Fruit fly (Drosophila melanogaster) whole organism, embryonic: Measurements from ENCODE around the gene Iyd.

Experiments used
- Ada2b ChIP-seq: fragments of 200-800 bp; sonication (Bioruptor generic); IDR thresholded peaks from 2 replicates; pipeline ENCODE4 v1.3.6; 2022; ENCODE audit warnings: missing biosample characterization, missing genetic modification characterization
- BEAF-32 ChIP-seq: fragments of 200-800 bp; sonication (Bioruptor generic); optimal IDR thresholded peaks from 3 replicates; lab custom pipeline; 2017; ENCODE audit warnings: missing biosample characterization, missing genetic modification characterization, mild to moderate bottlenecking, moderate library complexity, missing genetic modification reagents
- CG10431 ChIP-seq: fragments of 200-800 bp; sonication (Bioruptor generic); optimal IDR thresholded peaks from 3 replicates; lab custom pipeline; 2018; ENCODE audit warnings: missing biosample characterization, mild to moderate bottlenecking, missing genetic modification characterization
- CG11093 ChIP-seq: fragments of 200-800 bp; sonication (Bioruptor generic); IDR thresholded peaks from 3 replicates; pipeline ENCODE4 v1.3.6; 2022; ENCODE audit warnings: missing biosample characterization, missing genetic modification characterization
- CG12219 ChIP-seq: fragments of 200-800 bp; sonication (Bioruptor generic); optimal IDR thresholded peaks from 3 replicates; lab custom pipeline; 2018; ENCODE audit warnings: missing biosample characterization, mild to moderate bottlenecking, missing genetic modification characterization
- CG13287 ChIP-seq: fragments of 200-800 bp; sonication (Bioruptor generic); IDR thresholded peaks from 2 replicates; pipeline ENCODE4 v1.3.6; 2022; ENCODE audit warnings: missing biosample characterization, missing genetic modification characterization; ENCODE audit not compliant: partially characterized antibody
- CG13894 ChIP-seq: fragments of 200-800 bp; sonication (Bioruptor generic); optimal IDR thresholded peaks from 3 replicates; lab custom pipeline; 2018; ENCODE audit warnings: missing biosample characterization, mild to moderate bottlenecking, missing genetic modification characterization, moderate library complexity
- CG14050 ChIP-seq: fragments of 200-800 bp; sonication (Bioruptor generic); IDR thresholded peaks from 3 replicates; pipeline ENCODE4 v1.3.6; 2022; ENCODE audit warnings: missing biosample characterization, missing genetic modification characterization
- CG15011 ChIP-seq: fragments of 200-800 bp; sonication (Bioruptor generic); optimal IDR thresholded peaks from 3 replicates; lab custom pipeline; 2018; ENCODE audit warnings: missing biosample characterization, mild to moderate bottlenecking, missing genetic modification characterization
- CG15696 ChIP-seq: fragments of 200-800 bp; sonication (Bioruptor generic); optimal IDR thresholded peaks from 2 replicates; lab custom pipeline; 2019; ENCODE audit warnings: missing biosample characterization, mild to moderate bottlenecking, missing genetic modification characterization, moderate library complexity
- CG17612 ChIP-seq: fragments of 200-800 bp; sonication (Bioruptor generic); IDR thresholded peaks from 2 replicates; pipeline ENCODE4 v1.3.6; 2022; ENCODE audit warnings: missing biosample characterization, missing genetic modification characterization
- CG17829 ChIP-seq: fragments of 200-800 bp; optimal IDR thresholded peaks from 2 replicates; lab custom pipeline; 2019; ENCODE audit warnings: missing biosample characterization, mild to moderate bottlenecking, missing genetic modification characterization, moderate library complexity
- CG2120 ChIP-seq: fragments of 200-800 bp; sonication (Bioruptor generic); optimal IDR thresholded peaks from 3 replicates; lab custom pipeline; 2016; ENCODE audit warnings: missing biosample characterization, missing genetic modification characterization
- CG30403 ChIP-seq: fragments of 200-800 bp; sonication (Bioruptor generic); optimal IDR thresholded peaks from 3 replicates; lab custom pipeline; 2016; ENCODE audit warnings: missing biosample characterization, missing genetic modification characterization
- CG31365 ChIP-seq: fragments of 200-800 bp; sonication (Bioruptor generic); optimal IDR thresholded peaks from 2 replicates; lab custom pipeline; 2018; ENCODE audit warnings: missing biosample characterization, mild to moderate bottlenecking, missing genetic modification characterization
- CG34376 ChIP-seq: fragments of 200-800 bp; sonication (Bioruptor generic); optimal IDR thresholded peaks from 2 replicates; lab custom pipeline; 2018; ENCODE audit warnings: missing biosample characterization, mild to moderate bottlenecking, missing genetic modification characterization
- CG3847 ChIP-seq: fragments of 200-800 bp; sonication (Bioruptor generic); IDR thresholded peaks from 2 replicates; pipeline ENCODE4 v1.3.6; 2022; ENCODE audit warnings: missing biosample characterization, missing genetic modification characterization
- CG5953 ChIP-seq: fragments of 200-800 bp; sonication (Bioruptor generic); IDR thresholded peaks from 2 replicates; pipeline ENCODE4 v1.3.6; 2022; ENCODE audit warnings: missing biosample characterization, missing genetic modification characterization
- CG7786 ChIP-seq: fragments of 200-800 bp; sonication (Bioruptor generic); optimal IDR thresholded peaks from 2 replicates; lab custom pipeline; 2016; ENCODE audit warnings: missing biosample characterization, missing genetic modification characterization
- CG7928 ChIP-seq: fragments of 200-800 bp; sonication (Bioruptor generic); optimal IDR thresholded peaks from 2 replicates; lab custom pipeline; 2017; ENCODE audit warnings: missing biosample characterization, mild to moderate bottlenecking, missing genetic modification characterization
- CG8924 ChIP-seq: fragments of 200-800 bp; optimal IDR thresholded peaks from 3 replicates; lab custom pipeline; 2019; ENCODE audit warnings: missing biosample characterization, mild to moderate bottlenecking, missing genetic modification characterization, moderate library complexity
- CG9817 ChIP-seq: fragments of 200-800 bp; sonication (Bioruptor generic); optimal IDR thresholded peaks from 2 replicates; lab custom pipeline; 2018; ENCODE audit warnings: missing biosample characterization, mild to moderate bottlenecking, missing genetic modification characterization, moderate library complexity
- Dad ChIP-seq: fragments of 200-800 bp; sonication (Bioruptor generic); optimal IDR thresholded peaks from 3 replicates; lab custom pipeline; 2016; ENCODE audit warnings: missing biosample characterization, missing genetic modification characterization
- Dll ChIP-seq: fragments of 200-800 bp; sonication (Bioruptor generic); IDR thresholded peaks from 4 replicates; pipeline ENCODE4 v1.3.6; 2022; ENCODE audit warnings: missing biosample characterization, missing genetic modification characterization; ENCODE audit not compliant: partially characterized antibody
- Elba2 ChIP-seq: fragments of 200-800 bp; sonication (Bioruptor generic); optimal IDR thresholded peaks from 3 replicates; lab custom pipeline; 2016; ENCODE audit warnings: missing biosample characterization, missing genetic modification characterization
- HLH3B ChIP-seq: fragments of 200-800 bp; sonication (Bioruptor generic); IDR thresholded peaks from 2 replicates; pipeline ENCODE4 v1.3.6; 2022; ENCODE audit warnings: missing biosample characterization, missing genetic modification characterization
- NK7.1 ChIP-seq: fragments of 200-800 bp; sonication (Bioruptor generic); optimal IDR thresholded peaks from 3 replicates; lab custom pipeline; 2016; ENCODE audit warnings: missing biosample characterization, missing genetic modification characterization
- Nf-YB ChIP-seq: fragments of 200-800 bp; sonication (Bioruptor generic); optimal IDR thresholded peaks from 3 replicates; lab custom pipeline; 2019; ENCODE audit warnings: missing biosample characterization, mild to moderate bottlenecking, missing genetic modification characterization, moderate library complexity
- Nf-YC ChIP-seq: fragments of 200-800 bp; optimal IDR thresholded peaks from 3 replicates; lab custom pipeline; 2019; ENCODE audit warnings: missing biosample characterization, mild to moderate bottlenecking, missing genetic modification characterization, moderate library complexity
- Pdp1 ChIP-seq, 2 experiments: fragments of 200-800 bp; sonication (Bioruptor generic); optimal IDR thresholded peaks; 3 replicates each; lab custom pipeline; 2016; ENCODE audit warnings: missing biosample characterization in 2 of 2, missing genetic modification characterization in 2 of 2, mild to moderate bottlenecking in 1 of 2, moderate library complexity in 1 of 2
- Usf ChIP-seq: fragments of 200-800 bp; sonication (Bioruptor generic); optimal IDR thresholded peaks from 2 replicates; lab custom pipeline; 2017; ENCODE audit warnings: missing genotype, missing biosample characterization, missing genetic modification characterization
- Xbp1 ChIP-seq: fragments of 200-800 bp; sonication (Bioruptor generic); optimal IDR thresholded peaks from 3 replicates; lab custom pipeline; 2016; ENCODE audit warnings: missing biosample characterization, mild to moderate bottlenecking, missing genetic modification characterization
- ara ChIP-seq: fragments of 200-800 bp; sonication (Bioruptor generic); IDR thresholded peaks from 2 replicates; pipeline ENCODE4 v1.3.6; 2022; ENCODE audit warnings: missing biosample characterization, missing genetic modification characterization
- ato ChIP-seq: fragments of 200-800 bp; sonication (Bioruptor generic); IDR thresholded peaks from 2 replicates; pipeline ENCODE4 v1.3.6; 2022; ENCODE audit warnings: missing biosample characterization, missing genetic modification characterization; ENCODE audit not compliant: partially characterized antibody
- bowl ChIP-seq: fragments of 200-800 bp; sonication (Bioruptor generic); IDR thresholded peaks from 2 replicates; pipeline ENCODE4 v1.3.6; 2022; ENCODE audit warnings: missing biosample characterization, missing genetic modification characterization
- chm ChIP-seq: fragments of 200-800 bp; sonication (Bioruptor generic); IDR thresholded peaks from 2 replicates; pipeline ENCODE4 v1.3.6; 2022; ENCODE audit warnings: missing biosample characterization, missing genetic modification characterization
- emc ChIP-seq: fragments of 200-800 bp; sonication (Bioruptor generic); optimal IDR thresholded peaks from 2 replicates; lab custom pipeline; 2016; ENCODE audit warnings: missing biosample characterization, missing genetic modification characterization
- eve ChIP-seq, 2 experiments: fragments of >200 bp; optimal IDR thresholded peaks; 2 replicates each; lab custom pipeline; 2017; ENCODE audit warnings: missing biosample characterization in 2 of 2, missing genetic modification characterization in 2 of 2
- ftz-f1 ChIP-seq: fragments of 200-800 bp; sonication (Bioruptor generic); optimal IDR thresholded peaks from 2 replicates; lab custom pipeline; 2016; ENCODE audit warnings: missing biosample characterization, missing genetic modification characterization
- gro ChIP-seq: fragments of 200-800 bp; sonication (Bioruptor generic); optimal IDR thresholded peaks from 2 replicates; lab custom pipeline; 2016; ENCODE audit warnings: missing biosample characterization, missing genetic modification characterization
- jigr1 ChIP-seq: fragments of 200-800 bp; sonication (Bioruptor generic); IDR thresholded peaks from 3 replicates; pipeline ENCODE4 v1.3.6; 2022; ENCODE audit warnings: missing biosample characterization, missing genetic modification characterization
- nerfin-2 ChIP-seq: fragments of 200-800 bp; sonication (Bioruptor generic); IDR thresholded peaks from 2 replicates; pipeline ENCODE4 v1.3.6; 2022; ENCODE audit warnings: missing biosample characterization, missing genetic modification characterization; ENCODE audit not compliant: partially characterized antibody
- nmo ChIP-seq: fragments of 200-800 bp; sonication (Bioruptor generic); optimal IDR thresholded peaks from 2 replicates; lab custom pipeline; 2018; ENCODE audit warnings: missing biosample characterization, mild to moderate bottlenecking, missing genetic modification characterization, moderate library complexity
- nom ChIP-seq: fragments of 200-800 bp; sonication (Bioruptor generic); optimal IDR thresholded peaks from 2 replicates; lab custom pipeline; 2017; ENCODE audit warnings: missing biosample characterization, missing genetic modification characterization, mild to moderate bottlenecking, moderate library complexity, missing genetic modification reagents
- repo ChIP-seq: fragments of 200-800 bp; sonication (Bioruptor generic); optimal IDR thresholded peaks from 2 replicates; lab custom pipeline; 2016; ENCODE audit warnings: missing biosample characterization, missing genetic modification characterization
- salm ChIP-seq: fragments of 200-800 bp; sonication (Bioruptor generic); optimal IDR thresholded peaks from 2 replicates; lab custom pipeline; 2018; ENCODE audit warnings: missing biosample characterization, mild to moderate bottlenecking, missing genetic modification characterization
- sens-2 ChIP-seq: fragments of 200-800 bp; sonication (Bioruptor generic); IDR thresholded peaks from 2 replicates; pipeline ENCODE4 v1.3.6; 2022; ENCODE audit warnings: missing biosample characterization, missing genetic modification characterization
- sim ChIP-seq: fragments of 200-800 bp; sonication (Bioruptor generic); IDR thresholded peaks from 2 replicates; pipeline ENCODE4 v1.3.6; 2022; ENCODE audit warnings: missing biosample characterization, missing genetic modification characterization
- sr ChIP-seq: fragments of 200-800 bp; sonication (Bioruptor generic); IDR thresholded peaks from 3 replicates; pipeline ENCODE4 v1.3.6; 2022; ENCODE audit warnings: missing biosample characterization, missing genetic modification characterization
- wdn ChIP-seq: fragments of 200-800 bp; sonication (Bioruptor generic); IDR thresholded peaks from 2 replicates; pipeline ENCODE4 v1.3.6; 2022; ENCODE audit warnings: missing biosample characterization, missing genetic modification characterization
- z ChIP-seq: fragments of 200-800 bp; sonication (Bioruptor generic); IDR thresholded peaks from 3 replicates; pipeline ENCODE4 v1.3.6; 2022; ENCODE audit warnings: missing biosample characterization, missing genetic modification characterization
- zfh1 ChIP-seq: fragments of 200-800 bp; sonication (Bioruptor generic); IDR thresholded peaks from 3 replicates; pipeline ENCODE4 v1.3.6; 2022; ENCODE audit warnings: missing biosample characterization, missing genetic modification characterization

The Iyd gene

dm6 chr3L:11123088-11123487, 27.0 kb upstream of the Iyd start, which contains the start of the genes Ufd1 and NaPi-III (continued):
- no peak for TF ChIP-seq Nf-YC (tag; lab: Kevin White, UChicago)
- TF ChIP-seq CG7786 = no peak
- TF ChIP-seq CG34376 = no peak
- TF ChIP-seq CG30403 (GFP tag; lab: Kevin White, UChicago) = no peak
- no peak for TF ChIP-seq NK7.1 (GFP tag; lab: Kevin White, UChicago)
- no peak for TF ChIP-seq eve (GFP tag; optimal IDR thresholded peaks at IDR 0.05; lab: Kevin White, UChicago)
- no peak for TF ChIP-seq CG14050 (GFP tag; lab: Robert Waterston, UW)
- no peak for TF ChIP-seq wdn (GFP tag; lab: Robert Waterston, UW)
- TF ChIP-seq Ada2b (GFP tag; lab: Robert Waterston, UW) = no peak
- TF ChIP-seq CG17829 (tag; lab: Kevin White, UChicago) = peak; percentile 71
- TF ChIP-seq ftz-f1 = peak; percentile 66
- peak in 1 of 2 experiments; percentile 74 for TF ChIP-seq Pdp1 (GFP tag; optimal IDR thresholded peaks at IDR 0.05; lab: Kevin White, UChicago)
- peak; percentile 59 for TF ChIP-seq nerfin-2 (GFP tag; lab: Robert Waterston, UW)
- TF ChIP-seq bowl (GFP tag; lab: Robert Waterston, UW) = no peak
- no peak for TF ChIP-seq Usf (GFP tag; lab: Kevin White, UChicago)
- no peak for TF ChIP-seq CG11093 (GFP tag; lab: Robert Waterston, UW)
- TF ChIP-seq CG7928 (GFP tag; lab: Kevin White, UChicago) = peak; percentile 40
- peak; percentile 47 for TF ChIP-seq CG8924 (tag; lab: Kevin White, UChicago)
- peak; percentile 94 for TF ChIP-seq CG13287 (GFP tag; lab: Robert Waterston, UW)
- peak; percentile 85 for TF ChIP-seq Dll (GFP tag; lab: Robert Waterston, UW)
- TF ChIP-seq z = no peak
- peak; percentile 84 for TF ChIP-seq ato (GFP tag; lab: Robert Waterston, UW)
- no peak for TF ChIP-seq CG17612 (GFP tag; lab: Robert Waterston, UW)
- TF ChIP-seq chm (GFP tag; lab: Robert Waterston, UW) = peak; percentile 54; the same call in 1 of the 2 replicates
- peak; percentile 41 for TF ChIP-seq CG2120 (GFP tag; lab: Kevin White, UChicago)
- peak; percentile 74 for TF ChIP-seq Elba2 (GFP tag; lab: Kevin White, UChicago)
- TF ChIP-seq gro (GFP tag; lab: Kevin White, UChicago) = peak; percentile 71
- no peak for TF ChIP-seq CG31365 (tag; lab: Kevin White, UChicago)
- no peak for TF ChIP-seq ara (GFP tag; lab: Robert Waterston, UW)
- TF ChIP-seq Dad (GFP tag; lab: Kevin White, UChicago) = peak; percentile 59
- TF ChIP-seq CG9817 (tag; lab: Kevin White, UChicago) = peak; percentile 15
- no peak for TF ChIP-seq repo
- no peak for TF ChIP-seq CG15696 (tag; lab: Kevin White, UChicago)
- TF ChIP-seq salm (tag; lab: Kevin White, UChicago) = no peak
- TF ChIP-seq sr (GFP tag; lab: Robert Waterston, UW) = no peak
- TF ChIP-seq BEAF-32 (GFP tag; lab: Kevin White, UChicago) = peak; percentile 92
- no peak for TF ChIP-seq nom (GFP tag; lab: Kevin White, UChicago)
- TF ChIP-seq nmo (GFP tag; lab: Kevin White, UChicago) = peak; percentile 74
- TF ChIP-seq sim (GFP tag; lab: Robert Waterston, UW) = no peak
- peak; percentile 40 for TF ChIP-seq Xbp1
- peak; percentile 40; the same call in 2 of the 3 replicates for TF ChIP-seq zfh1 (GFP tag; lab: Robert Waterston, UW)
- no peak for TF ChIP-seq CG15011 (GFP tag; lab: Kevin White, UChicago)
- peak; percentile 13 for TF ChIP-seq CG10431
- TF ChIP-seq CG13894 (tag; lab: Kevin White, UChicago) = peak; percentile 80
- TF ChIP-seq emc = no peak
- TF ChIP-seq CG3847 (GFP tag; lab: Robert Waterston, UW) = peak; percentile 81
- no peak for TF ChIP-seq Nf-YB (GFP tag; lab: Kevin White, UChicago)
- TF ChIP-seq sens-2 = no peak
- no peak for TF ChIP-seq jigr1 (GFP tag; lab: Robert Waterston, UW)
- no peak for TF ChIP-seq CG12219 (GFP tag; lab: Kevin White, UChicago)
- no peak for TF ChIP-seq HLH3B (GFP tag; lab: Robert Waterston, UW)
- TF ChIP-seq CG5953 (GFP tag; lab: Robert Waterston, UW) = no peak
